Worm (Caenorhabditis elegans): ENCODE results near the gene set-19.

- TF ChIP-seq ceh-82 (tag; optimal IDR thresholded peaks at IDR 0.05) (no peak), sem-4 (tag; optimal IDR thresholded peaks at IDR 0.05) (no peak), elt-1 (tag; optimal IDR thresholded peaks at IDR 0.05) (no peak), nhr-237 (tag; optimal IDR thresholded peaks at IDR 0.05) (no peak), snpc-4 (tag; optimal IDR thresholded peaks at IDR 0.05) (no peak), nhr-21 (tag; optimal IDR thresholded peaks at IDR 0.05) (no peak), ztf-11 (tag; optimal IDR thresholded peaks at IDR 0.05) (no peak), lin-39 (tag; optimal IDR thresholded peaks at IDR 0.05) (no peak)
These were observed 40.9 kb upstream of the set-19 start for ce11 chrX:5720929-5721328.

All from whole organism, L2 larva.